Fruit fly (Drosophila melanogaster) whole organism, prepupa: ENCODE results near the gene st.

Experiments used
- CG11294 ChIP-seq: fragments of 200-800 bp; sonication (Bioruptor generic); IDR thresholded peaks from 2 replicates; pipeline ENCODE4 v1.3.6; 2022; ENCODE audit warnings: missing biosample characterization, missing genetic modification characterization
- CG6163 ChIP-seq: fragments of 200-800 bp; sonication (Bioruptor generic); IDR thresholded peaks from 3 replicates; pipeline ENCODE4 v1.3.6; 2022; ENCODE audit warnings: missing biosample characterization, missing genetic modification characterization
- CG6276 ChIP-seq: fragments of 200-800 bp; sonication (Bioruptor generic); optimal IDR thresholded peaks from 2 replicates; lab custom pipeline; 2017; ENCODE audit warnings: missing biosample characterization, mild to moderate bottlenecking, missing genetic modification characterization
- CG6792 ChIP-seq: fragments of 200-800 bp; sonication (Bioruptor generic); optimal IDR thresholded peaks from 3 replicates; lab custom pipeline; 2016; ENCODE audit warnings: missing biosample characterization, missing genetic modification characterization
- Eip78C ChIP-seq: fragments of 200-800 bp; sonication (Bioruptor generic); peaks from one replicate; lab custom pipeline; 2016; ENCODE audit warnings: missing biosample characterization, missing genetic modification characterization
- Hr38 ChIP-seq: sonication (Bioruptor generic); optimal IDR thresholded peaks from 2 replicates; lab custom pipeline; 2016; ENCODE audit warnings: missing biosample characterization, missing genetic modification characterization
- Sox102F ChIP-seq: fragments of 200-800 bp; sonication (Bioruptor generic); optimal IDR thresholded peaks from 2 replicates; lab custom pipeline; 2016; ENCODE audit warnings: missing biosample characterization, mild to moderate bottlenecking, missing genetic modification characterization
- lz ChIP-seq: fragments of 200-800 bp; sonication (Bioruptor generic); optimal IDR thresholded peaks from 3 replicates; lab custom pipeline; 2016; ENCODE audit warnings: missing biosample characterization, missing genetic modification characterization

DNA sequence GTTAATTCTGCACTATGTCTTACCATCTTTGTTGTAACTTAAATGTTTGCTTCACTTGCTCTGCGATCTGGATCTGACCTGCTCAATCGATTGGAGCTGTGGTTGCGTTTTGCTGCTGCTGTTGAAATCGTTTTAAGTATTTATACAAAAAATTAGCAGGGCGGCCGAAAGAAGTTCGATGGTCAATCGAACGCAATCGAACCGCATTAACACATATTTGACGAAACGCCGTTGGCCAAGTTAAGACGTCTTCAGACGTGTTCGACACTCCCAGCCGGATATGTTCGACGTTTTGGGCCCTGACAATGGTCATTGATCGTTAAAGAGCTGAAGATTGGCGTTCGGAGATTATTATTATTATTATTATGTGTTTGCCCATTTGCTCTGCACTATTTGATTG lies 48.1 kb downstream of the st start, which contains the start of gene CG13033:
- TF ChIP-seq Eip78C (GFP tag; lab: Kevin White, UChicago) (no peak), lz (GFP tag; lab: Kevin White, UChicago) (no peak), CG6276 (GFP tag; lab: Kevin White, UChicago) (no peak), CG6163 (GFP tag; lab: Robert Waterston, UW) (no peak), CG11294 (GFP tag; lab: Robert Waterston, UW) (no peak), CG6792 (GFP tag; lab: Kevin White, UChicago) (no peak), Hr38 (GFP tag; lab: Kevin White, UChicago) (no peak), Sox102F (GFP tag; lab: Kevin White, UChicago) (no peak)
